Fruit fly (Drosophila melanogaster): ENCODE data around the gene pnt.

pnt gene

DNA sequence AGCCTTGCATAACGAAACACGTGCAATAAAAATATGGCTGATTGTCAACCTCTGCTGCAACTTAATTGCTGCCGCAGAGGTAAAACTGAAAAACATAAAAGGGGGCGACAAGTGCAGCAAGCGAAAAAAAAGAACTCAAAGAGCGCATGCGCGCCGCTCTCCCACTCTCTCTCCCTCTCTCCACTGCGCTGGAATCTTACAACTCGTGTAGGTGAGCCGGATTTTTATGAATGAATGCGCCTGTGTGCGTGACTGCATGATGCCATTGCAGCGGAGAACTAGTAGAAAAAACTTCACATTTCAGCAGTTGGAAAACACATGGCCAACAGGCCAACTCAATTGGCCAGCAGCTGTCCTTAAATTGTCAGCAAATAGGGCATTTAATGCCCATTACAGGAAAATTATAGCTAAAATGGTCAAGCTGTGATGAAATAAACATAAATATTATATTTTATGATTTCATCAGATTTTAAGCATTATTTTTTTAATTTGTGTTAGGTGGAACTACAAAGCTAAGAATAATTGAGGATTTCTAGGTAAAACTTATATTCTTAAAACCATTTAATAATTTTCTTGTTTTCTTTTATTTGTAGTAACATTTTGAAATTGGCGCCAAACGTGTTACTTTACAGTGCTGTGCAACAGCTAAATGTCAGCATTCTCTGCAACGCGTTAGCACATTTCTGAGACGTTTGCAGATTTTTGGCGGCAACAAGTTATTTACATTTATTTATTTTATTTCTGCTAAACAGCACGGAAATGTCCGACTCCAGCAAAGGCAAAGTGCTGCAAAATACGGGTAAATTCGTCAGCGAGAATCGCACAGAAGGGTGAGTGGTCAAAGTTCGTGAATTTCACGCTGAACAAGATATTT, 1.7 kb upstream of the pnt start, which contains the start of gene PolE1:
PolE1 (plus strand) TSS at position 697 of the 874 bp plus-strand sequence.
- TF ChIP-seq dsf (GFP tag; optimal IDR thresholded peaks at IDR 0.05; ENCODE audit: borderline replicate concordance): no peak
- no peak for TF ChIP-seq CrebA (GFP tag; optimal IDR thresholded peaks at IDR 0.05; ENCODE audit: borderline replicate concordance)
- TF ChIP-seq pan (optimal IDR thresholded peaks at IDR 0.05): no peak
- TF ChIP-seq OdsH (GFP tag; optimal IDR thresholded peaks at IDR 0.05): peak; percentile 8
- no peak for TF ChIP-seq Abd-B (GFP tag; optimal IDR thresholded peaks at IDR 0.05)
- TF ChIP-seq woc (GFP tag; optimal IDR thresholded peaks at IDR 0.05): no peak
- TF ChIP-seq Dfd (GFP tag; optimal IDR thresholded peaks at IDR 0.05): no peak
- TF ChIP-seq tai (GFP tag; optimal IDR thresholded peaks at IDR 0.05): no peak
- TF ChIP-seq usp (GFP tag; optimal IDR thresholded peaks at IDR 0.05): no peak
- peak; percentile 24 for TF ChIP-seq h (GFP tag; optimal IDR thresholded peaks at IDR 0.05)
- no peak for TF ChIP-seq N (GFP tag; optimal IDR thresholded peaks at IDR 0.05)
- no peak for TF ChIP-seq Hr78 (GFP tag; optimal IDR thresholded peaks at IDR 0.05)
- TF ChIP-seq sage (GFP tag; optimal IDR thresholded peaks at IDR 0.05): no peak
- peak; percentile 68 for TF ChIP-seq Hr83 (GFP tag; optimal IDR thresholded peaks at IDR 0.05; ENCODE audit: poor library complexity, severe bottlenecking)
- TF ChIP-seq Sp1 (GFP tag; optimal IDR thresholded peaks at IDR 0.05): no peak
- no peak for TF ChIP-seq Vsx2 (GFP tag; optimal IDR thresholded peaks at IDR 0.05; ENCODE audit: partially characterized antibody)
- no peak for TF ChIP-seq Dif (GFP tag; optimal IDR thresholded peaks at IDR 0.05; ENCODE audit: partially characterized antibody)
- no peak for TF ChIP-seq br (GFP tag; optimal IDR thresholded peaks at IDR 0.05)
- TF ChIP-seq dl (GFP tag; optimal IDR thresholded peaks at IDR 0.05; ENCODE audit: insufficient read depth in 1 of 2, partially characterized antibody in 2 of 2): peak in 1 of 2 experiments; percentile 9
- TF ChIP-seq psq (GFP tag; optimal IDR thresholded peaks at IDR 0.05): no peak
- TF ChIP-seq jim (GFP tag; optimal IDR thresholded peaks at IDR 0.05): no peak
- peak; percentile 12 for TF ChIP-seq HLH106 (tag; optimal IDR thresholded peaks at IDR 0.05)
- TF ChIP-seq rgr (GFP tag; optimal IDR thresholded peaks at IDR 0.05): peak; percentile 47
- TF ChIP-seq CG32264 (GFP tag; optimal IDR thresholded peaks at IDR 0.05): no peak
- no peak for TF ChIP-seq Hnf4 (GFP tag; optimal IDR thresholded peaks at IDR 0.05)
- TF ChIP-seq CG9705 (GFP tag; optimal IDR thresholded peaks at IDR 0.05): peak; percentile 5
- peak; percentile 4 for TF ChIP-seq Myc (optimal IDR thresholded peaks at IDR 0.05)
- TF ChIP-seq lola (GFP tag; optimal IDR thresholded peaks at IDR 0.05): no peak
- no peak for TF ChIP-seq Rel (GFP tag; optimal IDR thresholded peaks at IDR 0.05)
- peak; percentile 14 for TF ChIP-seq Rel (tag; optimal IDR thresholded peaks at IDR 0.05)
- TF ChIP-seq foxo (GFP tag; optimal IDR thresholded peaks at IDR 0.05): peak in 1 of 2 experiments; percentile 34
- TF ChIP-seq ey (GFP tag; optimal IDR thresholded peaks at IDR 0.05): no peak
- TF ChIP-seq Mio (GFP tag; optimal IDR thresholded peaks at IDR 0.05): no peak
- no peak for TF ChIP-seq GATAd (GFP tag; optimal IDR thresholded peaks at IDR 0.05)
- TF ChIP-seq fru (GFP tag; optimal IDR thresholded peaks at IDR 0.05): peak; percentile 95
- no peak for TF ChIP-seq Jra (GFP tag; optimal IDR thresholded peaks at IDR 0.05)
- TF ChIP-seq brk (GFP tag; optimal IDR thresholded peaks at IDR 0.05): no peak
- TF ChIP-seq dmrt93B (GFP tag; optimal IDR thresholded peaks at IDR 0.05): no peak
- no peak for TF ChIP-seq sv (GFP tag; optimal IDR thresholded peaks at IDR 0.05)

DNA sequence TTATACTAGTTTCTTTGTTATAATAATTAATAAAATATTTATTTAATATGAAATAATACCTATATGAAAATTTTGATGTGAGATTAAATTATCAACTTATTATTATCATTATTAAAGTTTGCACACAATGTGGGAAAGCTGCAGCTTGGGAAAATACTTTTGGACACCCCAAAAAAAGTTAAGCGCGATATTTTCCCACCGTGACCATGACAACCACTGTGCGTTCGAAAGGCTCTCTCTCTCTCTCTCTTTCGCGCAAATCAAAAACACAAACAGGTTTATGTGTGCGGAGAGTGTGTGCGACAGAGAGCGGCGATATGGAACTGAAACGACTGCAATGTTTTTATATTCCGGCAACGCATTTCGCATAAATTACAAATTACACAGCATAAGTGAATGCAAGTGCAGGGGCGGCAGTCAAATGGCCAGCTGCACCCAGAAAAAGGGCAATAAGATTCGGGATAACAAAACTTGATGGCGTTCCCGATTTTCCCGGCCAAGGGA, 978 bp upstream of the pnt start:
- TF ChIP-seq CG32264 (GFP tag; optimal IDR thresholded peaks at IDR 0.05) (no peak), sv (GFP tag; optimal IDR thresholded peaks at IDR 0.05) (no peak), foxo (GFP tag; optimal IDR thresholded peaks at IDR 0.05) (peak in 1 of 2 experiments; percentile 75), Hr78 (GFP tag; optimal IDR thresholded peaks at IDR 0.05) (no peak), br (GFP tag; optimal IDR thresholded peaks at IDR 0.05) (no peak), N (GFP tag; optimal IDR thresholded peaks at IDR 0.05) (no peak), Hr83 (GFP tag; optimal IDR thresholded peaks at IDR 0.05; ENCODE audit: poor library complexity, severe bottlenecking) (no peak), dmrt93B (GFP tag; optimal IDR thresholded peaks at IDR 0.05) (peak; percentile 58), CrebA (GFP tag; optimal IDR thresholded peaks at IDR 0.05; ENCODE audit: borderline replicate concordance) (no peak), Rel (GFP tag; optimal IDR thresholded peaks at IDR 0.05) (no peak), Rel (tag; optimal IDR thresholded peaks at IDR 0.05) (peak; percentile 28), Jra (GFP tag; optimal IDR thresholded peaks at IDR 0.05) (no peak), rgr (GFP tag; optimal IDR thresholded peaks at IDR 0.05) (peak; percentile 61), psq (GFP tag; optimal IDR thresholded peaks at IDR 0.05) (peak; percentile 53), Dif (GFP tag; optimal IDR thresholded peaks at IDR 0.05; ENCODE audit: partially characterized antibody) (peak; percentile 34), Hnf4 (GFP tag; optimal IDR thresholded peaks at IDR 0.05) (peak; percentile 40), Mio (GFP tag; optimal IDR thresholded peaks at IDR 0.05) (no peak), lola (GFP tag; optimal IDR thresholded peaks at IDR 0.05) (no peak), Myc (optimal IDR thresholded peaks at IDR 0.05) (no peak), tai (GFP tag; optimal IDR thresholded peaks at IDR 0.05) (no peak), h (GFP tag; optimal IDR thresholded peaks at IDR 0.05) (peak; percentile 60), jim (GFP tag; optimal IDR thresholded peaks at IDR 0.05) (no peak), fru (GFP tag; optimal IDR thresholded peaks at IDR 0.05) (peak; percentile 40), Abd-B (GFP tag; optimal IDR thresholded peaks at IDR 0.05) (no peak), Vsx2 (GFP tag; optimal IDR thresholded peaks at IDR 0.05; ENCODE audit: partially characterized antibody) (peak; percentile 12), woc (GFP tag; optimal IDR thresholded peaks at IDR 0.05) (peak; percentile 36), usp (GFP tag; optimal IDR thresholded peaks at IDR 0.05) (no peak), GATAd (GFP tag; optimal IDR thresholded peaks at IDR 0.05) (no peak), Dfd (GFP tag; optimal IDR thresholded peaks at IDR 0.05) (no peak), ey (GFP tag; optimal IDR thresholded peaks at IDR 0.05) (no peak), dsf (GFP tag; optimal IDR thresholded peaks at IDR 0.05; ENCODE audit: borderline replicate concordance) (no peak), CG9705 (GFP tag; optimal IDR thresholded peaks at IDR 0.05) (no peak), sage (GFP tag; optimal IDR thresholded peaks at IDR 0.05) (no peak), brk (GFP tag; optimal IDR thresholded peaks at IDR 0.05) (no peak), dl (GFP tag; optimal IDR thresholded peaks at IDR 0.05; ENCODE audit: insufficient read depth in 1 of 2, partially characterized antibody in 2 of 2) (no peak), pan (optimal IDR thresholded peaks at IDR 0.05) (no peak), HLH106 (tag; optimal IDR thresholded peaks at IDR 0.05) (peak; percentile 84), OdsH (GFP tag; optimal IDR thresholded peaks at IDR 0.05) (peak; percentile 41), Sp1 (GFP tag; optimal IDR thresholded peaks at IDR 0.05) (peak; percentile 67)
